Worm (Caenorhabditis elegans): ENCODE measurements around the gene M151.2.

Gene M151.2

DNA sequence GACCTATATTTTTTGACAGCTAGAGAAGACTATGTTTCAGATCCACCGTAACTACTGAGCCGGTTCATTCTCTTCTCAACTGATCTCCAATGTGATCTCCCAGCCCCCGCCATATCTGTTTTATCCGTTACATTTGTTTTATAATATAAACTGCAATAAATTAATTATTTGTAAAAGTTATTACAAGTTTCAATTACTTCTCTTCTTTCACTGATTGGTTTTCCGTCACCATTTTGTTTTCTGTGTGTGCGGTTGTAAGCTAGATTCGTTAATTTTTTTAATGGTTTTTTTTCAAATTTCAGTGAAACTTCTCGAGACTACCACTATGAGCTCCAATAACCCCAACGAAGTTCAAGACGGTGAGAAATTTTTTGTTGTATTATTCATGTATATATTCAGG, at the start of gene M151.2:
Gene M151.2, plus strand, starts transcription at position 301 of the 400 bp plus-strand sequence.
- no peak for TF ChIP-seq unc-62 (GFP tag; optimal IDR thresholded peaks at IDR 0.05)

DNA sequence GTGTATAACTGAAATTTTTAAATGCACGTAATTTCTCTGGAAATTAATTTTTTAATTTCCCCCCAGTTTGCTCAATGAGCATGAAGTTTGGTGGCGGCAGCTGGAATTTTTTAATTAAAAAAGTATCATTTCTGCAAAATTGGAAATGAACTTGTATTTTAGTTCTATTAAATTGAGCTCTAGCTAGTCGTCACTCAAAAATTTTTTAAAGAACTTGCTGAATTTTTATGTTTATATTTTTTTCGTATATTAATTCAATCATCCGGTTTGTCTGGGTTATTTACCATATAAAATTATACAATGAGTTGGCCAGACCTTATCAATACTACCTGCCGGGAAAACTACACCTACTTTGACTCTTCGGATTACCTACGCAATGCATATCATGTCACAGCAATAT, 49.2 kb upstream of the M151.2 start, which contains the start of gene srh-59:
Gene srh-59, plus strand, starts transcription at position 301 of the 400 bp plus-strand sequence.
- TF ChIP-seq unc-62 (GFP tag; optimal IDR thresholded peaks at IDR 0.05) = no peak

DNA sequence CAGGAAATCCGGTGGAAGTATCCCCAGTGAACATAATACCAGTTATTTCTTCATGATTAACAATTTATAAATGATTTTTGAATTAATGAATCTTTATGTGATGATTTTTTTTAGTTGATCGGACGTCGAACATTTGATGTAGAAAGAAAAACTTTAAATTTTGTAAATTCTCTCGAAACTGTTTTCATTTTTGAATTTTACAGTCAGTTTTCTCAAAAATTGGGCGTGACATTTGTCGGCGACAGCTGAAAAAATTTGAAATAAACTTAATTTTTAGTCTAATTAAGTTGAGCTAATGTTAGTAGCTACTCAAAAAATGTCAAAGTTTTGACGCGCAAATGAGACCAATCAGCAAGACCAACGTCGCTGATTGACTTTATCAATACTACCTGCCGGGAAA, 47.5 kb upstream of the M151.2 start, which contains the start of gene srh-60:
Gene srh-60, plus strand, starts transcription at position 301 of the 400 bp plus-strand sequence.
- no peak for TF ChIP-seq unc-62 (GFP tag; optimal IDR thresholded peaks at IDR 0.05)

DNA sequence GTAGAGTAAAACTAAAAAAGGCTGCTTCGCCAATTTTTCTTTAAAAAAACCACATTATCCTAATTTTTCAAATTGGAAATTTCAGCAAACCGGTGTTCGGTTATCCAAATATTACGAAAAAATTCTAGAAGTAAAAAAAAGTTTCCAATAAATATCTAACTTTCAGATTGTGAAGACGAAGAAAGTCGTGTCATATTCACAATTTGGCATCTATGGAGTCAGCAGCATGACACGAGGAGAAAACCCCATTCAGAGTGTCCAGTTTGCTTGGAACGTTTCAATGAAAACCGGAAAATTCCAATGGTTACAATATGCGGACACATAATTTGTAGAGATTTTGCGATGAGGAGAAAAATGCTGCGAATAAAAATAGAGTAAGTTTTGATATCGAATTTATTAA, 35.6 kb upstream of the M151.2 start, which contains the start of gene Y49F6A.12:
Gene Y49F6A.12, plus strand, starts transcription at position 301 of the 400 bp plus-strand sequence.
- no peak for TF ChIP-seq unc-62 (GFP tag; optimal IDR thresholded peaks at IDR 0.05)

DNA sequence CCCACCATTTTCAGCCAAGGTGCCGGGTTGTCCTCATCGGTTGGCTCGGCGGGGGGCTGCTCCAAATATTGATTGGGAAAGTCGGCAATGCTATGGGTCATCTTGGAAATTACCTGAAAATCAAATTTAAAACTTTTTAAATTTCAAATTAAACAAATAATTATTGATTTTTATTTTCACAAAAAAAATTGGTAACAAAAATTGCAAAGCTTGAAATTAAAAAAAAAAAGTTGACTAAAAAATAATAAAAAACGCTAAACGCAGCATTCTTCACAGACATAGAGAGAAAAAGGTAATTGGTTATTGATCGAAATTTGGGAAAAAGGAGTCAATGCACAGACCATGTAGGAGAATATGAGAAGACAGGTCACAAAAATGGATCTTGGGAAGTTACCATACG, 32.2 kb upstream of the M151.2 start, which contains the start of gene Y49F6A.11:
Gene Y49F6A.11, minus strand, starts transcription at position 101 of the 400 bp plus-strand sequence.
- no peak for TF ChIP-seq unc-62 (GFP tag; optimal IDR thresholded peaks at IDR 0.05)

DNA sequence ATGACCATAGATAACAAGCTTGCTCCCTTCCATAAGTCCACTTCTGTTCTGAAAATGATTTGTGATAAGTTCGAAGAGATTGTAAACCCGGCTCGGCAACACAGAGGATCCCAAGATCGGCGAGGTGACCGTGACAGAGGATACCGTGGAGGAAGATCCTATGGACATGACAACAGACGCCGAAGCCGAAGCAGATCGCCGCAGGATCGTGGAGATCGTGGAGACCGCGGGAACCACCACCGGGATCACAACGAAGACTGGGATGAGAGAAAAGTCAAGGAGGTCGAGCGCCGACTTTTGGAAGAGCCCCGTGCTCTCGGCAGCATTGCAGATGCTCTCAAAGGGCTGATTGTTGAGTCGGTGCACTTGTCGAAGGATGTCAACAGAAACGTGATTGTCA, 26.3 kb upstream of the M151.2 start:
- no peak for TF ChIP-seq unc-62 (GFP tag; optimal IDR thresholded peaks at IDR 0.05)

DNA sequence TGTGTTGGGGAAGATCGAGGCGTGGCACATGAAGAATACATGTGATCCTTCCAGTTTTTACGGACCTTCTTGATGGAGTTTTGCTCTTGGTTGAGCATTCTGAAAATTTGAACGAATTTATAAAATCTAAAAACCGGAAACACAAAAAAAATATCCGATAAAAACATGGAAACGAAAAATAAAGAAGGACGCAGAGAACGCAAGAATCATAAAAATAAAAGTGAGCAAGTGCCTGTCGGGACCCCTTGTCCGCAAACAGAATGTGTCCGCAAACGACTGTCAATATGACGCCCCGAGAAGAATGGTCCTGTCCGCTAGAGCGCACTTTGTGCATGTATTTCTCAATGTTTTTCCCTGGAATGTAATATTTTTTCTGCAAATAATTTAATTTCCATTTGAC, 21.1 kb upstream of the M151.2 start, which contains the start of gene Y49F6A.5:
Gene Y49F6A.5, minus strand, starts transcription at position 101 of the 400 bp plus-strand sequence.
- TF ChIP-seq unc-62 (GFP tag; optimal IDR thresholded peaks at IDR 0.05) = no peak

DNA sequence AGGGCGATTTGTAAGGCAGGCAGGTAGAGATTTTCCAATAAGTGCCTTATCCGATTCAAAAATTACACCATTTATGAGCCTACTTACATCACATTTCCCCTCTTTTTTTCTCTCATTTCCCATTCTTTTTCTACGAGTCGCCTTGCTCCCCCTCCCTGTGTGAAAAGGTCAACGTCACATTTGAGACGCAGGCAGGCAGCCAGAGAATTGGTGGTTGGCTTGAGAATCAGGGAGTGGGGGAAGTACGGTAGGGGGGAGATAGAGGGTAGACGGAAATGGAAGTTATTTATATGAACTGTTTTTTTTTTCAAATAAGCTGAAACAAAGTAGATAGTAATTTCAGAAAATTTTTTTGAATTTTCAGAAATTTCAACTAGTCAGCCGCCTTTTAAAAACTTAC, 14.3 kb upstream of the M151.2 start:
- no peak for TF ChIP-seq unc-62 (GFP tag; optimal IDR thresholded peaks at IDR 0.05)

DNA sequence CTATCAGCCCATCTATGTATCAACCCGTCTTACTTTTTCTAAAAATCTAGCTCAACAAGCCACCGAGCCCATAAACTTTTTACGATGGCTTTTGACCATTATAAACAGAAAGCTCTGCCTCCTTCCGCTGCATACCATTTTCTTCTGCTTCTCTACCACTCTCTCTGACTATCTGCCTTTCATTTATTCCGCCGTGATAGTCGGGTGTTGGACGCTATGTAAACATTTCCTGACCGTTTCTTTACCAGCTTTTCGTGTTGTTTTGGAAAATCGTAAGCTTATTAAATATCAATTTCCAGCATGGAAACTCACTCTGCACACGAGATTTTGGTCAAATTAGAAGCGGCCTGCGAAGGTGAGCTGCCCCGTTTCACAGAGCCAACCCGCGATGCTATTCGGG, 13.4 kb upstream of the M151.2 start, which contains the start of gene F40E12.1:
Gene F40E12.1, plus strand, starts transcription at position 301 of the 400 bp plus-strand sequence.
- no peak for TF ChIP-seq unc-62 (GFP tag; optimal IDR thresholded peaks at IDR 0.05)

DNA sequence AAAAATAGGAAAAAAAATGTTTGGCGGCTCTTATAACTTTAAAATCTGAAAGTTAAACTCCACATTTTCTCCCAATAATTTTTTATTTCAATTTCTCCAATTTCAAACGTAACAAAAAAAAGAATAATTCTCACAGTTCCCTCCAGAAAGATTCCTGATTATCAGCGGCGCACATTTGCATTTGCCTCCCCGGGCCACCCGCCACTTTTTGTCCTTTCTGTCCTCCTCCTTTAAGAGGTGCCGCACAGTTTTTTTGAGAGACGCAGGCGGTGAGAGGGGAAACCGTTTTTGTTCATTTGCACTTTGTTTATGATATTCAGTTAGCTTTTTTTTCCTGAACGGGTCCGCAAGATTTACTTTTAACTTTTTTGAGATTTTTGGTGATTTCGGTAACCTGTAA, 10.0 kb upstream of the M151.2 start:
- TF ChIP-seq unc-62 (GFP tag; optimal IDR thresholded peaks at IDR 0.05) = no peak

DNA sequence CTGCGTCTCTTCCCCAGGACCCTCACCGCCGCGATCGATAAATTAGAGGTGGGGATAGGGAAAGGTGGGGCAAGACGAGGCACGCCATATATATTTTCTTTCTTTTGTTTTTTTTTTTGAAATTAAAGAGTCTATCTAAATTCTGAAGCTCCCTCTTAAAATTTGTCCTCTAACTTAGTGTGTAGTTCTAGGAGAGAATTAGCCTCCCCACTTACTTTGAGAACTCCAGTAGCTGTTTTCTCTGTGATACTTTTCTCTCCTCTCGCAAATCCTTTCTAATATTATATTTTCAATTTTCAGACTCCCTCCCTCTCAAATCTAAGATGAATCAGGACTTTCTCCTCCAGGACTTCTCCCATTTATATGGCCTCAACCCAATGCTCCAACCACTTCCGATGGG, 8.9 kb upstream of the M151.2 start, which contains the start of gene M151.7:
Gene M151.7, plus strand, starts transcription at position 301 of the 400 bp plus-strand sequence.
- no peak for TF ChIP-seq unc-62 (GFP tag; optimal IDR thresholded peaks at IDR 0.05)

DNA sequence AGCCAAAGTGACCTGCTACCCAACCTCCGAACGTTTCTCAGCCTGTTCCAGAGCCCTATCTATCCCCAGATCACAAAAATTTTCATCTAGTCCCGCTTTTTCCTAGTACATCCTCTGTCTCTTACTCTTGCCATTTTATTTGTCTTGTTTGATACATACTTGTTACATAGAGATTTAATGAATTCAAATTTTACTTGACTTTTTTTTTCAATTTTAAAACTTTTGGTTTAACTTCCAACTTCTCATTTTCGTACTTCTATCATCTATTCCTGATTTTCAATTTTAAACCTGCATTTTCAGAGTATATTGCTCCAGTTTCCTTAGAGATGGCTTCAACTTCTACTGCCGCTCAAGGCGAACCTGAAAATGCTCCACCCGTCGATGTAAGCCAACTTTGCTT, 4.0 kb upstream of the M151.2 start, which contains the start of gene M151.3:
Gene M151.3, plus strand, starts transcription at position 301 of the 400 bp plus-strand sequence.
- TF ChIP-seq unc-62 (GFP tag; optimal IDR thresholded peaks at IDR 0.05) = no peak

DNA sequence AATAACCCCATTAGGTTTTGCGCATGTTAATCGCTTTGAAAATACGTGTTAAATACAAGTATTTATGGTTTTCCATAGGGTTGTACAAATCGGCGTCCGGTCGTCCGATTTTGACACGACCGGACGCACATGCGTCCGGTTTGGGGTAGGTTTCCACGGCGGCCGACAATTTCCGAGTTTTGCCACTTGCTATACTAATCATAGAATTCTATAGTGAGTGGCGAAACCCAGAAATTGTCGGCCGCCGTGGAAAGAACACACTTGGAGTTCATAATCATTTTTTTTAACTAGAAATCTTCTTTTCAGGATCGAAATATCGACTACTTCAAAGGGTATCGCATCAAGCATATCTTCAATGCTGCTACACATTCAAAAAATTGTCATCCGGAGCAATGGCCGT, 3.9 kb downstream of the M151.2 start:
- no peak for TF ChIP-seq unc-62 (GFP tag; optimal IDR thresholded peaks at IDR 0.05)

DNA sequence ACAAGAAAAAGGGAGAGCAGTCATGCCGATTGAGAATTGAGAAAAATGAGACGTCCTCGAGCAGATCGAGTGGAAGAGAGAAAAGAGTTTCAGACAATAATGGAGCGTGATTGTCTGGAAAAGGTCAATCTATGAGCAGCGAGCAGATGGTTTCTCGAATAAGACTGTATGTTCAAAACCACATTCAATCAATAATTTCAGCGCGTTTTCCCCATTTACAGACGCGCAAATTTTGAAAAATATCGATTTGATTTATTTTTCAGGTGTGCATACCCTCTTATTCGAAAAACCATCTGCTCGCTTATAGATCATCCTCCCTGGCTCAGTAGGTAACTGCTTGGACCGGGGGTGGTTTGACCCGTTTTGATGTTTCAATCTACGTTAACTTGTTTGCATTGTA, 8.3 kb downstream of the M151.2 start, which contains the start of gene fbxb-31:
Gene fbxb-31, minus strand, starts transcription at position 101 of the 400 bp plus-strand sequence.
- no peak for TF ChIP-seq unc-62 (GFP tag; optimal IDR thresholded peaks at IDR 0.05)

DNA sequence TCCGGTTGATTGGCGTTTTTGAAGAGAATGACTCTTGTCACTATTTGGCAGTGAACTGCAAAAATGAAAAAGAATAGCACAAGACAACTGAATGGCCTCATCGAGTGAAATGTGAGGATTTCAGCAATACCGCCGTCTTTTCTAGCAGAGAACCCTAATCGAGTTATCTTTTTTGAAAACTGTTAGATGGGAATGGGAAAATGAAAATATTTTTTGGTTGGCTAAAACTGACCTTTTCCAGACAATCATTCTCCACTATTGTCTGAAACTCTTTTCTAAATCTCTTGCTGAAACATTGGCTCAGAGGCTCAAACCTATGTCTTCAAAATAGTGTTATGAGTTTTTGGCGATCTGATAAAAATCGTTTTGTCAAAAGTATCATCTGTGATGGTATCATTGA, 9.3 kb downstream of the M151.2 start, which contains the start of gene M151.10:
Gene M151.10, minus strand, starts transcription at position 101 of the 400 bp plus-strand sequence.
- no peak for TF ChIP-seq unc-62 (GFP tag; optimal IDR thresholded peaks at IDR 0.05)

DNA sequence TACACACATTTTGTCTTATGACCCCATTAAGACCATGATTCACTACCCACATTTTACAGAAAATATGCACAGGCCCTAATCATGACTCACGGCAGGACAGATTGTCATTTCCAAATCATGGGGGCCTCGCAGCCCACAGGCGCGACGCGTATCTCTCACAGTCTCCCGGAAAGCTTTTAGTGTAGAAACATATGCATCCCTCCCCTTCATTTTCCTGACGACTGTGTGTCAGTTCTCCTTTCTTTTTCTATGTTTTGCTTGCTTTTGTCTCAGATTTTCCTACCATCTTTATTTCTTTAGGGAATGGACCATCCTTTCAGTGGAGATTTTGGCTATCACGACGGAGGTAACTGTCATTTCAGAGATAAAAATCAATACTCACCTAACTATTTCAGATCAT, 10.3 kb downstream of the M151.2 start, which contains the start of gene M151.1:
Gene M151.1, plus strand, starts transcription at position 301 of the 400 bp plus-strand sequence.
- TF ChIP-seq unc-62 (GFP tag; optimal IDR thresholded peaks at IDR 0.05) = no peak

DNA sequence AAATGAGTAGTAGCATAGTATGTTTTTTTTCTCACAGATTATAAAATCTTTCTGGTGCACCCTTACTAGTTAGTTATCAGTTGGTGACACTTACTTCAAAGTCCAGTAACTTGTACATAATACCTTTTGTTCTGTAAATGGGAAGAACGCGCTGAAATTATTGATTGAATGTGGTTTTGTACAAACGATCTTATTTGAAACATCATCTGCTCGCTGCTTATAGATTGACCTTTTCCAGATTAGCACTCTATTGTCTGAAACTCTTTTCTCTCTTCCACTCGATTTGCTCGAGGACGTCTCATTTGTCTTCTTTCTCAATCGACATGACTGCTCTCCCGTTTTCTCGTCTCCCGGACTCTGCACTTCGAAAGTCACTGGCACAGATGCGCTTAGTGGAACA, 16.2 kb downstream of the M151.2 start, which contains the start of gene fbxb-33:
Gene fbxb-33, plus strand, starts transcription at position 301 of the 400 bp plus-strand sequence.
- TF ChIP-seq unc-62 (GFP tag; optimal IDR thresholded peaks at IDR 0.05) = no peak
